Worm (Caenorhabditis elegans): ENCODE results near the gene scvp-1.

scvp-1 gene

DNA sequence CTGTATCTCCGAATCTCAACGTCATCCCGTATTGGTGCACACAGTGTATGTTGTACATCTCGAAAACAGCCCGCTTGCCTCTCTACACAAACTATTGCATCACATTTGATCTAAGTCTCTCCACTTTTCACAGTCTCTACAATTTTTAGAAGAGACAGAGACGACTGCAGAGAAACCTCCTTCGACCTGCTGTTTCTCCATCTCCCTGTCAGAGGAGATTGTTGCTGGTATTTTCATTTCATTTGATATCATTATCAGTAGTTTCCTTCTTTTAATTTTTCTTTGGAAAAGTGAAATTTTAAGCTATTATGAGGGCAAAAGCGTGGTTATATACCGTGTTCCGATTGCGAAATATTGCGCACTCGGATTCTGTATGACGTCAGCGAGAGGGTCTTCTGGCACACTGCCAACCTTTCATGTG lies 9.5 kb upstream of the scvp-1 start (continued):
- TF ChIP-seq lsy-2 (tag; optimal IDR thresholded peaks at IDR 0.05) (peak in 1 of 2 experiments; percentile 73), lin-13 (GFP tag; optimal IDR thresholded peaks at IDR 0.05) (peak; percentile 67), nhr-25 (tag; optimal IDR thresholded peaks at IDR 0.05; ENCODE audit: borderline replicate concordance, insufficient read depth) (no peak), tag-97 (GFP tag; IDR thresholded peaks at IDR 0.05) (no peak), mxl-3 (GFP tag; optimal IDR thresholded peaks at IDR 0.05) (peak; percentile 75), madf-9 (GFP tag; conservative IDR thresholded peaks at IDR 0.05) (no peak), egl-43 (GFP tag; IDR thresholded peaks at IDR 0.05) (no peak), madf-5 (GFP tag; IDR thresholded peaks at IDR 0.05) (no peak), hif-1 (tag; optimal IDR thresholded peaks at IDR 0.05) (peak in 1 of 2 experiments; percentile 51), ZK546.5 (tag; optimal IDR thresholded peaks at IDR 0.05) (no peak), T20F7.1 (GFP tag; optimal IDR thresholded peaks at IDR 0.05) (peak; percentile 28), F37D6.2 (tag; optimal IDR thresholded peaks at IDR 0.05) (peak; percentile 33), F49E8.2 (tag; optimal IDR thresholded peaks at IDR 0.05; ENCODE audit: borderline replicate concordance) (no peak), fos-1 (tag; optimal IDR thresholded peaks at IDR 0.05) (no peak), jun-1 (tag; optimal IDR thresholded peaks at IDR 0.05) (no peak), nhr-76 (tag; optimal IDR thresholded peaks at IDR 0.05) (no peak), unc-130 (GFP tag; optimal IDR thresholded peaks at IDR 0.05) (no peak), ceh-20 (GFP tag; IDR thresholded peaks at IDR 0.05) (no peak), aha-1 (tag) (peak; percentile 49), lin-39 (tag; optimal IDR thresholded peaks at IDR 0.05) (no peak), nhr-237 (tag; optimal IDR thresholded peaks at IDR 0.05) (no peak), zag-1 (tag; optimal IDR thresholded peaks at IDR 0.05) (no peak), ctbp-1 (GFP tag; IDR thresholded peaks at IDR 0.05) (no peak), nhr-6 (tag; optimal IDR thresholded peaks at IDR 0.05) (peak; percentile 8), lin-38 (GFP tag; IDR thresholded peaks at IDR 0.05) (peak; percentile 38), ceh-28 (tag; optimal IDR thresholded peaks at IDR 0.05) (no peak), daf-16 (GFP tag; optimal IDR thresholded peaks at IDR 0.05) (no peak), daf-16 (tag; optimal IDR thresholded peaks at IDR 0.05) (peak; percentile 93), skn-1 (tag; optimal IDR thresholded peaks at IDR 0.05) (no peak), ZK337.2 (GFP tag; IDR thresholded peaks at IDR 0.05) (no peak)

DNA sequence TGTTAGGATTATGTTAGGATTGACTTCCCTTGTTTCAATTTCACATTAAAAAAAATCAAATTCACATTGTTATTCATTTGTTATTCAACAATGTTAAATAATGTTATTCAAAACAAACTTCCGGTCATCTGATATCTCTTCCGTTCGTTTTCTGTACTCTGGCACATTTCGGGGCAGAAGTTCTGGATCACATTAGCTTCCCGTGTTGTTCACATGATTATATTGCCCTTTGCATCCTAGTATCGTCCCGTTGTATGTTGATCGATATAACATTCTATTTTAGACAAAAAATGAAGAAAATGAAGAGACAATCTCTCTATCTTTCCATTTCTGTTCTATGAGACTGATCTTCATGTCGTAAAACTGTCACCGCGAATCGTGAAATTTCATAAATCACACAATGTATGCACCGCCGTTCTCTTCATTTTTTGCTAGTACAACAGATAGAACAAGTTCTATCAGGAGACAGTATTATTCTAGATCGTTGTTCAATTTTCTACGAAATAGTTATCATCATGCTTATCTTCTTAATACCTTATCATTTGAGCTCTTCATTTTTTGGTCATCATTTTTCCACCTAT lies 9.0 kb upstream of the scvp-1 start:
- TF ChIP-seq ceh-82 (tag; optimal IDR thresholded peaks at IDR 0.05), result no peak
- peak in 1 of 2 experiments; percentile 44 for TF ChIP-seq unc-62 (GFP tag; optimal IDR thresholded peaks at IDR 0.05 in 1 of 2)
- no peak for TF ChIP-seq unc-62 (tag; optimal IDR thresholded peaks at IDR 0.05)
- peak; percentile 32; the same call in 1 of the 2 replicates for TF ChIP-seq ceh-20 (GFP tag; IDR thresholded peaks at IDR 0.05)
- no peak for TF ChIP-seq spr-3 (GFP tag; optimal IDR thresholded peaks at IDR 0.05)
- no peak for TF ChIP-seq egl-27 (tag; optimal IDR thresholded peaks at IDR 0.05)
- no peak for TF ChIP-seq tra-1 (GFP tag; IDR thresholded peaks at IDR 0.05)
- TF ChIP-seq F26F4.8 (GFP tag; conservative IDR thresholded peaks at IDR 0.05), result no peak
- no peak for TF ChIP-seq nhr-102 (tag; optimal IDR thresholded peaks at IDR 0.05)
- TF ChIP-seq mep-1 (tag; optimal IDR thresholded peaks at IDR 0.05), result no peak
- peak; percentile 46 for TF ChIP-seq dve-1 (tag; optimal IDR thresholded peaks at IDR 0.05; ENCODE audit: insufficient read depth)
- TF ChIP-seq php-3 (GFP tag; IDR thresholded peaks at IDR 0.05), result peak; percentile 84
- no peak for TF ChIP-seq F49E8.2 (tag; optimal IDR thresholded peaks at IDR 0.05; ENCODE audit: borderline replicate concordance)
- TF ChIP-seq dmd-8 (GFP tag; IDR thresholded peaks at IDR 0.05), result no peak
- no peak for TF ChIP-seq nhr-237 (tag; optimal IDR thresholded peaks at IDR 0.05)
- TF ChIP-seq lim-7 (GFP tag; IDR thresholded peaks at IDR 0.05), result no peak
- no peak for TF ChIP-seq nhr-6 (tag; optimal IDR thresholded peaks at IDR 0.05)
- TF ChIP-seq dmd-9 (GFP tag; IDR thresholded peaks at IDR 0.05), result no peak
- TF ChIP-seq arid-1 (GFP tag; conservative IDR thresholded peaks at IDR 0.05), result no peak
- TF ChIP-seq nhr-48 (tag; optimal IDR thresholded peaks at IDR 0.05), result no peak
- TF ChIP-seq T20F7.1 (GFP tag; optimal IDR thresholded peaks at IDR 0.05), result no peak
- TF ChIP-seq cey-2 (tag; optimal IDR thresholded peaks at IDR 0.05; ENCODE audit: borderline replicate concordance, insufficient read depth), result no peak
- TF ChIP-seq zag-1 (tag; optimal IDR thresholded peaks at IDR 0.05), result no peak
- no peak; the same call in 1 of the 2 replicates for TF ChIP-seq dmd-6 (GFP tag; IDR thresholded peaks at IDR 0.05)
- no peak for TF ChIP-seq daf-19 (GFP tag; conservative IDR thresholded peaks at IDR 0.05)
- no peak for TF ChIP-seq pqm-1 (tag; optimal IDR thresholded peaks at IDR 0.05)
- TF ChIP-seq ceh-28 (tag; optimal IDR thresholded peaks at IDR 0.05), result no peak
